Fruit fly (Drosophila melanogaster) whole organism, embryonic: ENCODE results near the gene EMC5.

Source experiments
- B-H2 ChIP-seq: fragments of 200-800 bp; sonication (Bioruptor generic); optimal IDR thresholded peaks from 2 replicates; lab custom pipeline; 2018; ENCODE audit warnings: missing biosample characterization, mild to moderate bottlenecking, missing genetic modification characterization
- Blimp-1 ChIP-seq: fragments of 200-800 bp; sonication (Bioruptor generic); optimal IDR thresholded peaks from 3 replicates; lab custom pipeline; 2018; ENCODE audit warnings: missing biosample characterization, missing genetic modification characterization, mild to moderate bottlenecking, moderate library complexity, missing genetic modification reagents
- CG10321 ChIP-seq: fragments of 200-800 bp; sonication (Bioruptor generic); IDR thresholded peaks from 2 replicates; pipeline ENCODE4 v1.3.6; 2022; ENCODE audit warnings: missing biosample characterization, missing genetic modification characterization
- CG10462 ChIP-seq: fragments of 200-800 bp; sonication (Bioruptor generic); optimal IDR thresholded peaks from 2 replicates; lab custom pipeline; 2016; ENCODE audit warnings: missing biosample characterization, missing genetic modification characterization
- CG10565 ChIP-seq: fragments of 200-800 bp; sonication (Bioruptor generic); optimal IDR thresholded peaks from 3 replicates; lab custom pipeline; 2016; ENCODE audit warnings: missing biosample characterization, mild to moderate bottlenecking, missing genetic modification characterization
- CG1647 ChIP-seq: fragments of 200-800 bp; sonication (Bioruptor generic); optimal IDR thresholded peaks from 3 replicates; lab custom pipeline; 2016; ENCODE audit warnings: missing biosample characterization, missing genetic modification characterization
- CG17912 ChIP-seq: fragments of 200-800 bp; sonication (Bioruptor generic); optimal IDR thresholded peaks from 2 replicates; lab custom pipeline; 2018; ENCODE audit warnings: missing biosample characterization, mild to moderate bottlenecking, missing genetic modification characterization
- CG18011 ChIP-seq: fragments of 200-800 bp; sonication (Bioruptor generic); optimal IDR thresholded peaks from 2 replicates; lab custom pipeline; 2017; ENCODE audit warnings: missing biosample characterization, missing genetic modification characterization, mild to moderate bottlenecking, moderate library complexity, missing genotype
- CG2678 ChIP-seq: fragments of 200-800 bp; sonication (Bioruptor generic); optimal IDR thresholded peaks from 3 replicates; lab custom pipeline; 2019; ENCODE audit warnings: missing biosample characterization, mild to moderate bottlenecking, missing genetic modification characterization, moderate library complexity
- CG2712 ChIP-seq: fragments of 200-800 bp; optimal IDR thresholded peaks from 3 replicates; lab custom pipeline; 2019; ENCODE audit warnings: missing biosample characterization, mild to moderate bottlenecking, missing genetic modification characterization, moderate library complexity
- CG31441 ChIP-seq: fragments of 200-800 bp; sonication (Bioruptor generic); IDR thresholded peaks from 2 replicates; pipeline ENCODE4 v1.3.6; 2022; ENCODE audit warnings: missing biosample characterization, missing genetic modification characterization
- CG3281 ChIP-seq: fragments of 200-800 bp; sonication (Bioruptor generic); optimal IDR thresholded peaks from 3 replicates; lab custom pipeline; 2017; ENCODE audit warnings: missing biosample characterization, mild to moderate bottlenecking, missing genetic modification characterization
- CG3726 ChIP-seq: fragments of 200-800 bp; sonication (Bioruptor generic); IDR thresholded peaks from 3 replicates; pipeline ENCODE4, ENCODE4 v1.3.6; 2022; ENCODE audit warnings: missing biosample characterization, missing genetic modification characterization
- CG7271 ChIP-seq: fragments of 200-800 bp; sonication (Bioruptor generic); optimal IDR thresholded peaks from 2 replicates; lab custom pipeline; 2018; ENCODE audit warnings: missing biosample characterization, mild to moderate bottlenecking, missing genetic modification characterization, moderate library complexity
- CG7372 ChIP-seq: fragments of 200-800 bp; sonication (Bioruptor generic); IDR thresholded peaks from 2 replicates; pipeline ENCODE4 v1.3.6; 2022; ENCODE audit warnings: missing biosample characterization, missing genetic modification characterization
- CG8359 ChIP-seq: fragments of 200-800 bp; sonication (Bioruptor generic); optimal IDR thresholded peaks from 2 replicates; lab custom pipeline; 2017; ENCODE audit warnings: missing biosample characterization, mild to moderate bottlenecking, missing genetic modification characterization, borderline replicate concordance
- CG8765 ChIP-seq: fragments of 200-800 bp; sonication (Bioruptor generic); IDR thresholded peaks from 2 replicates; pipeline ENCODE4 v1.3.6; 2022; ENCODE audit warnings: missing biosample characterization, missing genetic modification characterization
- Deaf1 ChIP-seq: fragments of 200-800 bp; optimal IDR thresholded peaks from 3 replicates; lab custom pipeline; 2019; ENCODE audit warnings: missing biosample characterization, mild to moderate bottlenecking, missing genetic modification characterization, moderate library complexity
- Dfd ChIP-seq, 2 experiments: fragments of >200 bp; optimal IDR thresholded peaks; 2 replicates each; lab custom pipeline; 2017; ENCODE audit warnings: missing biosample characterization in 2 of 2, missing genetic modification characterization in 2 of 2
- Dll ChIP-seq: fragments of 200-800 bp; sonication (Bioruptor generic); IDR thresholded peaks from 4 replicates; pipeline ENCODE4 v1.3.6; 2022; ENCODE audit warnings: missing biosample characterization, missing genetic modification characterization; ENCODE audit not compliant: partially characterized antibody
- HLH4C ChIP-seq: fragments of 200-800 bp; sonication (Bioruptor generic); IDR thresholded peaks from 3 replicates; pipeline ENCODE4 v1.3.6; 2022; ENCODE audit warnings: missing biosample characterization, missing genetic modification characterization; ENCODE audit not compliant: partially characterized antibody
- MESR4 ChIP-seq: fragments of 200-800 bp; sonication (Bioruptor generic); optimal IDR thresholded peaks from 2 replicates; lab custom pipeline; 2018; ENCODE audit warnings: missing biosample characterization, mild to moderate bottlenecking, missing genetic modification characterization, moderate library complexity
- Mes4 ChIP-seq: fragments of 200-800 bp; sonication (Bioruptor generic); optimal IDR thresholded peaks from 2 replicates; lab custom pipeline; 2016; ENCODE audit warnings: missing biosample characterization, missing genetic modification characterization
- Oaz ChIP-seq: fragments of 200-800 bp; sonication (Bioruptor generic); IDR thresholded peaks from 2 replicates; pipeline ENCODE4 v1.3.6; 2022; ENCODE audit warnings: missing biosample characterization, missing genetic modification characterization
- PHDP ChIP-seq: fragments of 200-800 bp; sonication (Bioruptor generic); optimal IDR thresholded peaks from 3 replicates; lab custom pipeline; 2018; ENCODE audit warnings: missing biosample characterization, mild to moderate bottlenecking, missing genetic modification characterization, moderate library complexity
- Ravus ChIP-seq: fragments of 200-800 bp; sonication (Bioruptor generic); IDR thresholded peaks from 2 replicates; pipeline ENCODE4 v1.3.6; 2022; ENCODE audit warnings: missing biosample characterization, missing genetic modification characterization
- Side ChIP-seq: fragments of 200-800 bp; sonication (Bioruptor generic); optimal IDR thresholded peaks from 2 replicates; lab custom pipeline; 2016; ENCODE audit warnings: missing biosample characterization, missing genetic modification characterization
- Sox100B ChIP-seq: fragments of 200-800 bp; sonication (Bioruptor generic); optimal IDR thresholded peaks from 3 replicates; lab custom pipeline; 2018; ENCODE audit warnings: missing biosample characterization, mild to moderate bottlenecking, missing genetic modification characterization
- Sry-δ ChIP-seq: fragments of 200-800 bp; sonication (Bioruptor generic); optimal IDR thresholded peaks from 2 replicates; lab custom pipeline; 2016; ENCODE audit warnings: missing biosample characterization, missing genetic modification characterization
- TFAM ChIP-seq: fragments of 200-800 bp; sonication (Bioruptor generic); optimal IDR thresholded peaks from 2 replicates; lab custom pipeline; 2017; ENCODE audit warnings: missing biosample characterization, missing genetic modification characterization, inconsistent platforms
- Xbp1 ChIP-seq: fragments of 200-800 bp; sonication (Bioruptor generic); optimal IDR thresholded peaks from 3 replicates; lab custom pipeline; 2016; ENCODE audit warnings: missing biosample characterization, mild to moderate bottlenecking, missing genetic modification characterization
- ac ChIP-seq: fragments of 200-800 bp; sonication (Bioruptor generic); optimal IDR thresholded peaks from 3 replicates; lab custom pipeline; 2017; ENCODE audit warnings: missing biosample characterization, mild to moderate bottlenecking, missing genetic modification characterization
- ap ChIP-seq: fragments of 200-800 bp; sonication (Bioruptor generic); IDR thresholded peaks from 2 replicates; pipeline ENCODE4 v1.3.6; 2022; ENCODE audit warnings: missing biosample characterization, missing genetic modification characterization
- crp ChIP-seq, 2 experiments: fragments of 200-800 bp; sonication (Bioruptor generic); optimal IDR thresholded peaks; 2 replicates in 1 of 2; 3 replicates in 1 of 2; lab custom pipeline; 2017; ENCODE audit warnings: missing biosample characterization in 2 of 2, missing genetic modification characterization in 2 of 2, mild to moderate bottlenecking in 1 of 2, moderate library complexity in 1 of 2
- disco-r ChIP-seq: fragments of 200-800 bp; sonication (Bioruptor generic); optimal IDR thresholded peaks from 2 replicates; lab custom pipeline; 2016; ENCODE audit warnings: missing biosample characterization, missing genetic modification characterization
- ewg ChIP-seq: fragments of 200-800 bp; sonication (Bioruptor generic); optimal IDR thresholded peaks from 3 replicates; lab custom pipeline; 2017; ENCODE audit warnings: mild to moderate bottlenecking, missing biosample characterization, missing genetic modification reagents, missing genetic modification characterization
- fd64A ChIP-seq: fragments of 200-800 bp; sonication (Bioruptor generic); optimal IDR thresholded peaks from 3 replicates; lab custom pipeline; 2018; ENCODE audit warnings: missing biosample characterization, mild to moderate bottlenecking, missing genetic modification characterization
- jing ChIP-seq: fragments of 200-800 bp; sonication (Bioruptor generic); optimal IDR thresholded peaks from 2 replicates; lab custom pipeline; 2018; ENCODE audit warnings: missing biosample characterization, mild to moderate bottlenecking, missing genetic modification characterization
- nerfin-2 ChIP-seq: fragments of 200-800 bp; sonication (Bioruptor generic); IDR thresholded peaks from 2 replicates; pipeline ENCODE4 v1.3.6; 2022; ENCODE audit warnings: missing biosample characterization, missing genetic modification characterization; ENCODE audit not compliant: partially characterized antibody
- pfk ChIP-seq: fragments of 200-800 bp; sonication (Bioruptor generic); optimal IDR thresholded peaks from 2 replicates; lab custom pipeline; 2018; ENCODE audit warnings: missing biosample characterization, mild to moderate bottlenecking, missing genetic modification characterization, moderate library complexity
- phol ChIP-seq: fragments of 200-800 bp; sonication (Bioruptor generic); optimal IDR thresholded peaks from 3 replicates; lab custom pipeline; 2018; ENCODE audit warnings: missing biosample characterization, mild to moderate bottlenecking, missing genetic modification characterization, moderate library complexity
- repo ChIP-seq: fragments of 200-800 bp; sonication (Bioruptor generic); optimal IDR thresholded peaks from 2 replicates; lab custom pipeline; 2016; ENCODE audit warnings: missing biosample characterization, missing genetic modification characterization
- slbo ChIP-seq: fragments of 200-800 bp; sonication (Bioruptor generic); IDR thresholded peaks from 2 replicates; pipeline ENCODE4 v1.3.6; 2022; ENCODE audit warnings: missing biosample characterization, missing genetic modification characterization
- sqz ChIP-seq: fragments of 200-800 bp; sonication (Bioruptor generic); optimal IDR thresholded peaks from 3 replicates; lab custom pipeline; 2018; ENCODE audit warnings: missing biosample characterization, mild to moderate bottlenecking, missing genetic modification characterization
- stwl ChIP-seq: fragments of 200-800 bp; sonication (Bioruptor generic); optimal IDR thresholded peaks from 3 replicates; lab custom pipeline; 2018; ENCODE audit warnings: missing biosample characterization, mild to moderate bottlenecking, missing genetic modification characterization, moderate library complexity
- tll ChIP-seq, 2 experiments: fragments of 200-800 bp in 1 of 2; fragments of >200 bp in 1 of 2; sonication (Bioruptor generic) in 1 of 2; optimal IDR thresholded peaks; 2 replicates each; lab custom pipeline; 2017 to 2019; ENCODE audit warnings: missing biosample characterization in 2 of 2, missing genetic modification characterization in 2 of 2, mild to moderate bottlenecking in 1 of 2, moderate library complexity in 1 of 2
- tna ChIP-seq: fragments of 200-800 bp; sonication (Bioruptor generic); IDR thresholded peaks from 2 replicates; pipeline ENCODE4 v1.3.6; 2022; ENCODE audit warnings: missing biosample characterization, missing genetic modification characterization; ENCODE audit not compliant: partially characterized antibody
- trem ChIP-seq: fragments of 200-800 bp; optimal IDR thresholded peaks from 3 replicates; lab custom pipeline; 2019; ENCODE audit warnings: missing biosample characterization, mild to moderate bottlenecking, missing genetic modification characterization, moderate library complexity
- zfh1 ChIP-seq: fragments of 200-800 bp; sonication (Bioruptor generic); IDR thresholded peaks from 3 replicates; pipeline ENCODE4 v1.3.6; 2022; ENCODE audit warnings: missing biosample characterization, missing genetic modification characterization
- zfh2 ChIP-seq: fragments of 200-800 bp; sonication (Bioruptor generic); optimal IDR thresholded peaks from 2 replicates; lab custom pipeline; 2016; ENCODE audit warnings: missing biosample characterization, missing genetic modification characterization

Gene EMC5

DNA sequence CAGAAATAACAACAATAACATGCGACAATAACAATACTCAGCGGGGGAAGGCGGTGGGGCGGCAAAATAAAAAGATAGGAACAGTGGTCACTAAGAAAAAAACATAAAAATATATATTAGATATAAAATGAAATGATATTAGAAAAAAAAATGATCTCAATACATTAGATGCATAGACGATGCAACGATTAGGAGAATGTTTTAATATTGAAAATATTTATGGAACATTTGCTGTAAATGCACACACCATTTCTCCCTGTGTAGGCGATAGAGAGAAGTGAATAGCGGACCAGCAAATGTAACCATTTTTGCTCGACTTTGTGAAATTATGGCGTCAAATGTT, 21.3 kb upstream of the EMC5 start (continued):
- peak; percentile 82 for TF ChIP-seq Oaz (GFP tag; lab: Robert Waterston, UW)
- TF ChIP-seq disco-r, result peak; percentile 0
- no peak for TF ChIP-seq tll (GFP tag; optimal IDR thresholded peaks at IDR 0.05; lab: Kevin White, UChicago)
- TF ChIP-seq MESR4, result no peak
- TF ChIP-seq Sry-δ (GFP tag; lab: Kevin White, UChicago), result no peak
- peak; percentile 84 for TF ChIP-seq PHDP (tag; lab: Kevin White, UChicago)
- peak; percentile 73 for TF ChIP-seq Ravus (GFP tag; lab: Robert Waterston, UW)
- no peak for TF ChIP-seq fd64A (GFP tag; lab: Kevin White, UChicago)
- no peak for TF ChIP-seq nerfin-2 (GFP tag; lab: Robert Waterston, UW)
- TF ChIP-seq Dfd (GFP tag; optimal IDR thresholded peaks at IDR 0.05; lab: Kevin White, UChicago), result no peak
- peak; percentile 22 for TF ChIP-seq CG8359 (GFP tag; lab: Kevin White, UChicago)
- no peak for TF ChIP-seq HLH4C (GFP tag; lab: Robert Waterston, UW)
- TF ChIP-seq CG8765 (GFP tag; lab: Robert Waterston, UW), result peak; percentile 68
- peak; percentile 16 for TF ChIP-seq Sox100B
- no peak for TF ChIP-seq Dll
- TF ChIP-seq CG7372 (GFP tag; lab: Robert Waterston, UW), result peak; percentile 91
- TF ChIP-seq sqz (GFP tag; lab: Kevin White, UChicago), result peak; percentile 8
- TF ChIP-seq CG10565 (GFP tag; lab: Kevin White, UChicago), result no peak
- peak; percentile 0 for TF ChIP-seq CG10462 (GFP tag; lab: Kevin White, UChicago)
- peak; percentile 61 for TF ChIP-seq Deaf1
- peak; percentile 80 for TF ChIP-seq CG2712 (tag; lab: Kevin White, UChicago)
- TF ChIP-seq repo, result no peak
- TF ChIP-seq ewg (GFP tag; lab: Kevin White, UChicago), result no peak
- TF ChIP-seq CG3726 (GFP tag; lab: Robert Waterston, UW), result peak; percentile 46; the same call in 1 of the 3 replicates
- peak; percentile 66 for TF ChIP-seq CG31441
- TF ChIP-seq jing, result no peak
- TF ChIP-seq phol, result peak; percentile 72
- TF ChIP-seq CG7271 (tag; lab: Kevin White, UChicago), result peak; percentile 46
- peak; percentile 92 for TF ChIP-seq CG2678 (tag; lab: Kevin White, UChicago)
- no peak for TF ChIP-seq TFAM
- TF ChIP-seq ap (GFP tag; lab: Robert Waterston, UW), result peak; percentile 59
- peak; percentile 6 for TF ChIP-seq stwl (tag; lab: Kevin White, UChicago)
- TF ChIP-seq Blimp-1, result peak; percentile 65
- peak; percentile 89 for TF ChIP-seq CG3281 (GFP tag; lab: Kevin White, UChicago)
- TF ChIP-seq zfh2 (GFP tag; lab: Kevin White, UChicago), result peak; percentile 55
- TF ChIP-seq Mes4 (GFP tag; lab: Kevin White, UChicago), result no peak
- peak; percentile 64 for TF ChIP-seq CG10321
- TF ChIP-seq trem (tag; lab: Kevin White, UChicago), result peak; percentile 50
- peak; percentile 31 for TF ChIP-seq CG18011 (GFP tag; lab: Kevin White, UChicago)
- peak; percentile 87 for TF ChIP-seq zfh1 (GFP tag; lab: Robert Waterston, UW)
- TF ChIP-seq pfk (GFP tag; lab: Kevin White, UChicago), result no peak
- no peak for TF ChIP-seq crp (GFP tag; optimal IDR thresholded peaks at IDR 0.05; lab: Kevin White, UChicago)
- peak; percentile 73 for TF ChIP-seq Xbp1 (GFP tag; lab: Kevin White, UChicago)
- TF ChIP-seq CG17912 (GFP tag; lab: Kevin White, UChicago), result no peak
- TF ChIP-seq slbo (GFP tag; lab: Robert Waterston, UW), result peak; percentile 97
- no peak for TF ChIP-seq tna
- TF ChIP-seq B-H2 (GFP tag; lab: Kevin White, UChicago), result peak; percentile 42
- no peak for TF ChIP-seq ac
- peak; percentile 41 for TF ChIP-seq Side
- peak; percentile 25 for TF ChIP-seq CG1647 (GFP tag; lab: Kevin White, UChicago)
